Fruit fly (Drosophila melanogaster): ENCODE results near the gene Ptp61F.

Gene Ptp61F

DNA sequence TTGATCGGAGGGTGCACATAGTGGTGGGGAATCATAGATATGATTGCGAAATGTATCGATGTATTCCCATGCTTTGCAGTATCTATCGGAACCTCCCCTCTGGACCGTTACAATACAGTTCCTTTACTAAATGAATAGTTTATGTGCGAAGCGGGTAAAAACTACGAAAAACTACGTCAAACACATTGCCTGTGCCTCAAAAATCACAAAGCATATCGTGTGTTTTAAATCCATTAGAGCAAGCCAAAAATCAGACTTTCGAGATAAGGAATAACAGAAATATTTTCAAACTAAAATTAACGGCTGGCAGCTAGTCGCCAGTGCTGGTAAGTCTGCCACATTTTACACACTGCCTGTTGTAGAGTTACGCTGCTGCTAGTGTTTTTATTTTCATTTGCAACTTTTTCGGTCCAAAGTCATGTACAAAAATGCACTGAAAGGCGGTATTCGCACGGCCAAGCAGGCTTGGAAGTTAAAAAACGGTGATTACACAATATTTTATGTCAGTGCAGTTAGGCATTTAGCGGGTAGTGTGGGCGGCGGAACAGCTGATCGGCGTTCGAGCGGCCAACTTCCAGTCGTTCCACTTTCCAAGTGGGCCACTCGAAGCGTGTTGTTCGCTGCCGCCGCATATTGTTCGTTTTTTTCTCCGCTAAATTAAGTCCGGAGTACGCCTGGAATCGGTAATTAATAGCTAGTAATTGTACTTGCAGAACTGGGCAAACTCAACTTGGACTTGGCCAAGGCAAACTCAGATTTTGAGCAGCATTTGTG is 42.4 kb upstream of the Ptp61F start (continued):
- TF ChIP-seq acj6 (GFP tag; optimal IDR thresholded peaks at IDR 0.05) = peak; percentile 80
- no peak for TF ChIP-seq dsx (GFP tag; optimal IDR thresholded peaks at IDR 0.05; ENCODE audit: poor library complexity, severe bottlenecking)
- TF ChIP-seq CG6808 (GFP tag; optimal IDR thresholded peaks at IDR 0.05) = peak; percentile 19
- TF ChIP-seq eg (GFP tag; IDR thresholded peaks at IDR 0.05) = peak; percentile 81
- TF ChIP-seq CG8319 (GFP tag; optimal IDR thresholded peaks at IDR 0.05) = peak; percentile 57
- peak; percentile 49 for TF ChIP-seq CG1621 (tag; optimal IDR thresholded peaks at IDR 0.05)
- peak; percentile 81 for TF ChIP-seq net (GFP tag; optimal IDR thresholded peaks at IDR 0.05)
- peak; percentile 73 for TF ChIP-seq CG15336 (GFP tag; IDR thresholded peaks at IDR 0.05)
- TF ChIP-seq CG6276 (GFP tag; optimal IDR thresholded peaks at IDR 0.05) = peak; percentile 6
- peak; percentile 78 for TF ChIP-seq lz (GFP tag; optimal IDR thresholded peaks at IDR 0.05)
- TF ChIP-seq Eip93F (GFP tag; optimal IDR thresholded peaks at IDR 0.05) = no peak
- TF ChIP-seq CG3032 (tag; optimal IDR thresholded peaks at IDR 0.05) = peak; percentile 10
- peak; percentile 91 for TF ChIP-seq Eip78C (GFP tag)
- TF ChIP-seq CG16779 (tag; optimal IDR thresholded peaks at IDR 0.05) = no peak
- peak; percentile 72 for TF ChIP-seq topi (GFP tag; optimal IDR thresholded peaks at IDR 0.05)
- peak; percentile 15 to 38 for TF ChIP-seq ss (GFP tag; optimal IDR thresholded peaks at IDR 0.05)
- peak; percentile 64 for TF ChIP-seq vri (GFP tag; optimal IDR thresholded peaks at IDR 0.05)
- TF ChIP-seq CG34406 (GFP tag; optimal IDR thresholded peaks at IDR 0.05) = peak; percentile 44
- peak; percentile 89 for TF ChIP-seq CG6163 (GFP tag; IDR thresholded peaks at IDR 0.05)
- peak; percentile 56; the same call in 1 of the 2 replicates for TF ChIP-seq CG11294 (GFP tag; IDR thresholded peaks at IDR 0.05)
- TF ChIP-seq Ets96B (tag; optimal IDR thresholded peaks at IDR 0.05) = peak; percentile 59
- peak; percentile 60 for TF ChIP-seq Sox14 (GFP tag; optimal IDR thresholded peaks at IDR 0.05)
- TF ChIP-seq esn (GFP tag; optimal IDR thresholded peaks at IDR 0.05) = peak; percentile 85
- TF ChIP-seq fd85E (GFP tag; optimal IDR thresholded peaks at IDR 0.05) = peak; percentile 72

DNA sequence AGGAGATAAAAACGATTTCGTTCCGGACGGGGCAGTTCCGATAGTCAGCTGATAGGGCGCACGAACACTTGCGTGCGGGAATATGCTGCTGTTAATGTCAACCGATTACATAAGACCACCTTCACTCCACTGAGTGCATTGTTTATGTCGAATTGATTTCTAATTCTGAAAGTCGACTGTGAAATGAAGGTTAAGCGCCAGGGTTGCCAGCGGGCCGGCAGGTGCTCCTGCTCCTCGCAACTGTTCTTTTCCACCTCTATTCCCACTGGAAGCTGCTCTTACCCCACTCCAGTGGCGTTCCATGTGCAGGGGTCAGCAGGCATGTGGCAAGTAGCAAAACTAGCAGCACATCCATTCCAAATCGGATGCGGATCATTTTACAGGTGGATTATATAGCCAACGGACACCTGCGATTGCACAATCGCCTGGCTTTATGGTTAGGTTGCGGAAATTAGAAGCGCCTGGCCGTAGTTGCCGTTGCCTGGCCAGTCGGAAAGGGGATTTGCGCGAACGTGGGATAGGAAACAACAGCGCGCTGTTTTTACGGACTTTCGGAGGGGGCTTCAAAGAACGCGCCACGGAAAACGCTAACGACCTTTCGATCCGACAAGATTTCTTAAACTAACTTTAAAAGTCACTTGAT is 41.7 kb upstream of the Ptp61F start, which contains the start of gene cue:
Gene cue (minus strand): TSS at position 641 of the 643 bp plus-strand sequence.
- no peak for TF ChIP-seq Eip93F (GFP tag; optimal IDR thresholded peaks at IDR 0.05)
- TF ChIP-seq vri (GFP tag; optimal IDR thresholded peaks at IDR 0.05) = peak; percentile 20
- no peak for TF ChIP-seq Sox15 (GFP tag; optimal IDR thresholded peaks at IDR 0.05)
- TF ChIP-seq svp (GFP tag) = peak; percentile 44

DNA sequence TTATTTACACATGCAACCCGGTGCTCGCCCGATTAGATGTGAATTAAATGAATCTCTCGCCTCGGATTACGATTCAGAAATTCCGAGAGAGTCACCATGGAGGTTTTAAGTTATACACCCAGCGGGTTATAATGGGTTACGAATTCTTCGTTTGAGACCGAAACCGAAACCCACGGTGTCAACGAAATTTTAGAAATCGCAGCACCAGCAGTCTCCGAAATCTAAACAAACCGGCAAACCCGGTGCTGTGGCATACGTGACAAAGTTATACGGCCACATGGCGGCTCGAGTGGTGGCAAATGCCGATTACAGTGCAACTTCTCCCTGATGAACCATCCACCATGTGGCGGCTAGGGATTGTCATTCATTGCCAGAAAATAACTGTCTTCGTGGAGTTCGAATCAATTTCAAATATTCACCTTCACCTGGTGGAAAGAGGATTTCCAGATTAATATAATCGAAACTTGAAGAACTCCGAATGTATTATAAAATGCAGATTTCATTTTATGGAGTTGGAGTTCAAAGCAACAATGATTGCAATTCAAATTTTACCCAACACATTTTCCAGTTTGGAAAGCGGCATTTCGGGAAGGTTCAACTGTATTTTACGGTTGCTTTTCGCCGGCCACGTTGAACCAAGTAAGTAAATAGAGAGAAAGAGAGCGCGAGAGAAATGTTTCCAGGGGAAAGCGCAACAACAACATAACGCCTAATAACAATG is 40.9 kb upstream of the Ptp61F start:
- TF ChIP-seq CG34406 (GFP tag; optimal IDR thresholded peaks at IDR 0.05) (peak; percentile 33), CG11762 (GFP tag; optimal IDR thresholded peaks at IDR 0.05; ENCODE audit: insufficient read depth) (peak; percentile 48), fd85E (GFP tag; optimal IDR thresholded peaks at IDR 0.05) (no peak), CG1621 (tag; optimal IDR thresholded peaks at IDR 0.05) (no peak), spab (GFP tag; optimal IDR thresholded peaks at IDR 0.05) (peak; percentile 6), Lpt (GFP tag; optimal IDR thresholded peaks at IDR 0.05) (peak; percentile 68), salr (GFP tag; optimal IDR thresholded peaks at IDR 0.05) (peak in 1 of 2 experiments; percentile 75), CG6163 (GFP tag; IDR thresholded peaks at IDR 0.05) (0 out of 3 replicates have a peak, but pooled peaks have one; percentile 26), Eip75B (GFP tag; optimal IDR thresholded peaks at IDR 0.05) (peak; percentile 50), vri (GFP tag; optimal IDR thresholded peaks at IDR 0.05) (no peak), CG7368 (GFP tag; optimal IDR thresholded peaks at IDR 0.05) (peak; percentile 48), net (GFP tag; optimal IDR thresholded peaks at IDR 0.05) (peak; percentile 65), lz (GFP tag; optimal IDR thresholded peaks at IDR 0.05) (peak; percentile 47), CG31627 (GFP tag; optimal IDR thresholded peaks at IDR 0.05) (peak; percentile 63), CG15336 (GFP tag; IDR thresholded peaks at IDR 0.05) (peak; percentile 81), Eip78C (GFP tag) (peak; percentile 81), ss (GFP tag; optimal IDR thresholded peaks at IDR 0.05) (peak in 1 of 2 experiments; percentile 24), Eip93F (GFP tag; optimal IDR thresholded peaks at IDR 0.05) (no peak), eg (GFP tag; IDR thresholded peaks at IDR 0.05) (peak; percentile 82), esn (GFP tag; optimal IDR thresholded peaks at IDR 0.05) (peak; percentile 67), CG10669 (GFP tag; optimal IDR thresholded peaks at IDR 0.05) (peak; percentile 51), CG6854 (GFP tag; optimal IDR thresholded peaks at IDR 0.05) (peak; percentile 0), acj6 (GFP tag; optimal IDR thresholded peaks at IDR 0.05) (peak; percentile 65), CG6276 (GFP tag; optimal IDR thresholded peaks at IDR 0.05) (peak; percentile 83), CG4318 (GFP tag; optimal IDR thresholded peaks at IDR 0.05) (peak; percentile 81), svp (GFP tag) (peak; percentile 60), CG16779 (tag; optimal IDR thresholded peaks at IDR 0.05) (no peak), OdsH (GFP tag; optimal IDR thresholded peaks at IDR 0.05) (peak; percentile 69), dac (GFP tag; optimal IDR thresholded peaks at IDR 0.05) (peak; percentile 65), Met (GFP tag; optimal IDR thresholded peaks at IDR 0.05) (peak; percentile 64), CG9139 (GFP tag; optimal IDR thresholded peaks at IDR 0.05) (no peak)
